Worm (Caenorhabditis elegans): ENCODE results near the gene hxk-3.

ce11 chrIV:1496679-1497033 lies 770 bp upstream of the hxk-3 start:
- TF ChIP-seq ceh-62 (tag; optimal IDR thresholded peaks at IDR 0.05) (no peak), ceh-82 (tag; optimal IDR thresholded peaks at IDR 0.05) (no peak), tag-97 (GFP tag; IDR thresholded peaks at IDR 0.05) (no peak), nhr-11 (tag; optimal IDR thresholded peaks at IDR 0.05) (no peak), aly-2 (tag; optimal IDR thresholded peaks at IDR 0.05) (no peak), unc-62 (GFP tag; optimal IDR thresholded peaks at IDR 0.05 in 1 of 2) (peak in 1 of 2 experiments; percentile 14), unc-62 (tag; optimal IDR thresholded peaks at IDR 0.05) (no peak), mdl-1 (tag; optimal IDR thresholded peaks at IDR 0.05) (no peak)

All from whole organism, L4 larva.